Fruit fly (Drosophila melanogaster): ENCODE results near the gene ACXE.

- TF ChIP-seq repo (GFP tag; optimal IDR thresholded peaks at IDR 0.05) (no peak), CrebB (tag; optimal IDR thresholded peaks at IDR 0.05) (no peak), CG10979 (tag; optimal IDR thresholded peaks at IDR 0.05) (no peak), Max (GFP tag; optimal IDR thresholded peaks at IDR 0.05) (no peak), NFAT (GFP tag; IDR thresholded peaks at IDR 0.05) (no peak), CG4707 (GFP tag; optimal IDR thresholded peaks at IDR 0.05) (no peak), CG34376 (GFP tag; optimal IDR thresholded peaks at IDR 0.05) (no peak)
Measured at dm6 chr2L:12920791-12921190, 4.6 kb upstream of the ACXE start, which contains the start of gene ACXA.

Data from whole organism, embryonic.